Fruit fly (Drosophila melanogaster): ENCODE data around the gene CG8668.

DNA sequence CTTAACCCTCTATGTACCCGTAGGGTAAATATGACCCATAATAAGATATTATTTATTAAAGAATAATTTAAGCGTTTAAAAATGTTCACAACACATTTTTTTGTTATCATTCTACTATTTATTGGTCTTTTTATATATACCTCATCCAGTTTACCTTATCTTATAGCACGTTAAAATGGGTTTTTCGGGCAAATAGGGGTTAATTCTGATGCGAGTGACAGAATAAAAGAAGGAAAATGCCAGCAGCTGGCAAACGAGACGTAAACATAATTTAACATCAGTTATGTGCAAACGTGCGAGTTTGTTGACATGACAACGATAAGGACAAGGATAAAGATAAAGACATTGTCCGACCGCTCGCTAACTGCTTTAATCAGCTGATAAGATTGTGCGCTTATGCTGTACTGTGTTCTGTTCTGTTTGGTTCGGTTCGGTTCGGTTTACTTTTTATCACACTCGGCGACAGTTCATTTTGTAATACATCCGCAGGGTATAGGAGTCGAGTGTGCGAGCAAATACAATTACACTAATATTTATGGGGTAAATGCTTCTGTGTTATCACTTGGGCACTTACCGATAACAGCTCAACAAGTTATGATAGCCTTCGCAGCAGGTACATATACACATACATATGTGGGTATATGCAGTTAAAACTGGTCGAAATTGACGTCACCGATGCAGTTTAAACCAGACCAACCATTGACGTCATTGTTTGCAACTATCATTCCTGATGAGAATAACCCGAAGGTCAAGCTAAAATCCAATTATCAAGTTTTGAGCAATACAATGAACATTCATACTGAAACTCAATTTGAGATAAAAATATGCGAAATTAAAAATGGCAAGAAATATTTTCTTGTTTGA is 26.1 kb upstream of the CG8668 start:
- no peak for TF ChIP-seq Myc (optimal IDR thresholded peaks at IDR 0.05)
- no peak for TF ChIP-seq Sin3A (optimal IDR thresholded peaks at IDR 0.05)
- no peak for TF ChIP-seq psq (optimal IDR thresholded peaks at IDR 0.05)
